Worm (Caenorhabditis elegans) whole organism, late embryonic: Measurements from ENCODE around the gene mam-2.
"Not testable (repeated sequence)": the region's sequence is repeated elsewhere in the genome, so short reads cannot be mapped to it uniquely, and the experiment has no call there.

Experiments
- C08G9.2 ChIP-seq: sonication (generic microtip); optimal IDR thresholded peaks from 2 replicates; lab custom pipeline; 2016; ENCODE audit warnings: mild to moderate bottlenecking, missing genetic modification characterization, moderate library complexity, missing compliant biosample characterization
- C38D4.7 ChIP-seq: fragments of 200-800 bp; sonication (Bioruptor generic); optimal IDR thresholded peaks from 2 replicates; lab custom pipeline; 2018; ENCODE audit warnings: mild to moderate bottlenecking, missing genetic modification characterization, moderate library complexity, missing compliant biosample characterization
- K02D7.2 ChIP-seq: sonication (generic microtip); optimal IDR thresholded peaks from 2 replicates; lab custom pipeline; 2017; ENCODE audit warnings: mild to moderate bottlenecking, missing genetic modification characterization, missing compliant biosample characterization
- K09A11.1 ChIP-seq: sonication (generic microtip); optimal IDR thresholded peaks from 2 replicates; lab custom pipeline; 2017; ENCODE audit warnings: antibody characterized with exemption, mild to moderate bottlenecking, missing genetic modification characterization, missing compliant biosample characterization; ENCODE audit not compliant: insufficient read depth
- ahr-1 ChIP-seq: sonication (generic microtip); optimal IDR thresholded peaks from 2 replicates; lab custom pipeline; 2016; ENCODE audit warnings: missing genetic modification characterization, missing compliant biosample characterization
- ama-1 ChIP-seq: fragments of 150-350 bp; optimal IDR thresholded peaks from 2 replicates; lab custom pipeline; 2014
- ceh-18 ChIP-seq: sonication (generic microtip); optimal IDR thresholded peaks from 2 replicates; lab custom pipeline; 2016; ENCODE audit warnings: missing genetic modification characterization, missing compliant biosample characterization
- ceh-2 ChIP-seq: sonication (generic microtip); optimal IDR thresholded peaks from 2 replicates; lab custom pipeline; 2016; ENCODE audit warnings: missing genotype, missing genetic modification characterization, missing compliant biosample characterization
- ceh-22 ChIP-seq: sonication (generic microtip); optimal IDR thresholded peaks from 2 replicates; lab custom pipeline; 2017; ENCODE audit warnings: missing biosample characterization, missing genetic modification characterization
- ceh-24 ChIP-seq: sonication (generic microtip); optimal IDR thresholded peaks from 2 replicates; lab custom pipeline; 2016; ENCODE audit warnings: mild to moderate bottlenecking, missing genetic modification characterization, missing compliant biosample characterization
- ceh-48 ChIP-seq: sonication (generic microtip); optimal IDR thresholded peaks from 2 replicates; lab custom pipeline; 2016; ENCODE audit warnings: missing genetic modification characterization, inconsistent platforms, missing compliant biosample characterization
- ceh-6 ChIP-seq: fragments of 200-800 bp; sonication (Bioruptor generic); optimal IDR thresholded peaks from 2 replicates; lab custom pipeline; 2018; ENCODE audit warnings: mild to moderate bottlenecking, missing genetic modification characterization, missing compliant biosample characterization
- che-1 ChIP-seq: sonication (generic microtip); optimal IDR thresholded peaks from 2 replicates; lab custom pipeline; 2016; ENCODE audit warnings: mild to moderate bottlenecking, missing genetic modification characterization, missing compliant biosample characterization
- elt-4 ChIP-seq: sonication (generic microtip); optimal IDR thresholded peaks from 2 replicates; lab custom pipeline; 2016; ENCODE audit warnings: missing genetic modification characterization, missing compliant biosample characterization
- eyg-1 ChIP-seq: sonication (generic microtip); optimal IDR thresholded peaks from 2 replicates; lab custom pipeline; 2016; ENCODE audit warnings: missing genotype, missing genetic modification characterization, missing compliant biosample characterization
- fax-1 ChIP-seq: sonication (generic microtip); optimal IDR thresholded peaks from 2 replicates; lab custom pipeline; 2016; ENCODE audit warnings: missing genotype, missing genetic modification characterization, missing compliant biosample characterization
- fkh-6 ChIP-seq: sonication (generic microtip); optimal IDR thresholded peaks from 2 replicates; lab custom pipeline; 2016; ENCODE audit warnings: missing genetic modification characterization, missing compliant biosample characterization
- gmeb-2 ChIP-seq: sonication (generic microtip); optimal IDR thresholded peaks from 2 replicates; lab custom pipeline; 2016; ENCODE audit warnings: missing genetic modification characterization, inconsistent platforms, missing compliant biosample characterization
- hlh-30 ChIP-seq: sonication (generic microtip); optimal IDR thresholded peaks from 2 replicates; lab custom pipeline; 2017; ENCODE audit warnings: antibody characterized with exemption, missing genetic modification characterization, missing compliant biosample characterization; ENCODE audit not compliant: insufficient read depth
- lim-6 ChIP-seq: sonication (generic microtip); optimal IDR thresholded peaks from 2 replicates; lab custom pipeline; 2016; ENCODE audit warnings: missing genetic modification characterization, missing compliant biosample characterization
- lin-11 ChIP-seq: fragments of 200-800 bp; sonication (Bioruptor generic); optimal IDR thresholded peaks from 2 replicates; lab custom pipeline; 2018; ENCODE audit warnings: mild to moderate bottlenecking, missing genetic modification characterization, missing compliant biosample characterization
- madf-2 ChIP-seq: sonication (generic microtip); optimal IDR thresholded peaks from 2 replicates; lab custom pipeline; 2017; ENCODE audit warnings: missing genetic modification characterization, missing compliant biosample characterization
- nfya-1 ChIP-seq: sonication (generic microtip); optimal IDR thresholded peaks from 2 replicates; lab custom pipeline; 2017; ENCODE audit warnings: missing genetic modification characterization, mild to moderate bottlenecking, missing compliant biosample characterization, antibody characterized with exemption, moderate library complexity
- pha-2 ChIP-seq: sonication (generic microtip); optimal IDR thresholded peaks from 2 replicates; lab custom pipeline; 2017; ENCODE audit warnings: mild to moderate bottlenecking, missing genetic modification characterization, missing compliant biosample characterization
- pqm-1 ChIP-seq: sonication (generic microtip); optimal IDR thresholded peaks from 2 replicates; lab custom pipeline; 2016; ENCODE audit warnings: missing genetic modification characterization, missing compliant biosample characterization
- ref-2 ChIP-seq: sonication (generic microtip); optimal IDR thresholded peaks from 2 replicates; lab custom pipeline; 2016; ENCODE audit warnings: missing genetic modification characterization, missing compliant biosample characterization
- sdc-2 ChIP-seq: sonication (generic microtip); optimal IDR thresholded peaks from 2 replicates; lab custom pipeline; 2016; ENCODE audit warnings: missing genotype, missing genetic modification characterization, missing compliant biosample characterization
- sox-2 ChIP-seq: fragments of 200-800 bp; sonication (Bioruptor generic); IDR thresholded peaks from 2 replicates; pipeline ENCODE4 v1.3.6; 2022; ENCODE audit warnings: missing genetic modification reagents, missing genetic modification characterization, missing compliant biosample characterization
- ttx-3 ChIP-seq: sonication (generic microtip); optimal IDR thresholded peaks from 2 replicates; lab custom pipeline; 2016; ENCODE audit warnings: missing genetic modification reagents, missing genetic modification characterization, missing compliant biosample characterization
- unc-3 ChIP-seq, 2 experiments: fragments of 200-800 bp in 1 of 2; sonication (Bioruptor generic) in 1 of 2; sonication (generic microtip) in 1 of 2; conservative IDR thresholded peaks in 1 of 2; optimal IDR thresholded peaks in 1 of 2; 2 replicates each; pipeline versions ENCODE4 v1.3.6 to Lab custom; 2016 to 2022; ENCODE audit warnings: missing compliant biosample characterization in 2 of 2, missing genetic modification characterization in 2 of 2, missing genetic modification reagents in 1 of 2

mam-2 gene

DNA sequence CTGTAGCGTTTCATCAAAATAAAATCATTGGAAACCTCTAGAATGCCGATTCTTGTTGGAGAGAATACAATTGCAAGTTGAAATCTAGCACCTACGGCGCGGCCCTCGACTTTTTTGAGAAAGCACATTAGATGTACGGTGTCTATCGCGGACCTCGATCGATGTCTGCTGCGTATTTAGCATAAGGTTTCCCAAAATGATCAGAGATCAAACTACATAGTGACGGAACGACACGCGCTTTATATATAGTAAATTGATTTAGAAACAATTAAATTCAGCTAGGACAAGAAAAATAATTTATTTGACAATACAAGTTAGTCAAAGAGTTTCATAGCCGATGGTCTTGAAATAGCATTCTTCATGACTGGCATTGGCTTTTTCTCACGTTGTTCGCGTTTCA, 43.1 kb downstream of the mam-2 start:
- no peak for TF ChIP-seq ceh-2
- TF ChIP-seq madf-2, result no peak
- TF ChIP-seq unc-3 (GFP tag; conservative IDR thresholded peaks at IDR 0.05; lab: Robert Waterston, UW), result no peak
- no peak for TF ChIP-seq unc-3 (tag; optimal IDR thresholded peaks at IDR 0.05; lab: Kevin White, UChicago)
- TF ChIP-seq K02D7.2 (tag; lab: Kevin White, UChicago), result no peak
- no peak for TF ChIP-seq ceh-48 (tag; lab: Kevin White, UChicago)
- TF ChIP-seq, all 69 proteins: peak for 0

DNA sequence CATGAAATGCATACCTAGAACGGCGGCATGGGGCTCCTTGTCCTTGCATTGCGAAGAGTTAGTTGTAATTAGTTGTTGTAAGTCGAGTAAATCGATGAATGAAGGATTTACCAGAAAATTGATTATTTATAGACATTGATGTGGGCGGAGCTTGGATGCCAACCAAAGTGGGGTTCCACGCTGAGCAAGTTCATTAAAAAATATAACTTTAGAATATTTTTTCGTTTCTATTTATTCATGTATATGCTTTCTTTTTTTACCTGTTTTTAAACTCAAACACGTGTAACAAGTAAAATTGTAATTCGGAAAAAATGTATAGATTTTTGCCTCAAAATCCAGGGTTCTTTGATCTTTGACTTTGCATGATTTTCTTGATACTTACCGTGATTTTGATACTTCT, 44.6 kb downstream of the mam-2 start, which contains the start of gene gipc-2:
Gene gipc-2 (minus strand): TSS at position 101 of the 400 bp plus-strand sequence.
- TF ChIP-seq K02D7.2 (tag; lab: Kevin White, UChicago), result no peak
- no peak for TF ChIP-seq gmeb-2 (tag; lab: Kevin White, UChicago)
- TF ChIP-seq ceh-18, result no peak
- no peak for TF ChIP-seq ref-2 (tag; lab: Kevin White, UChicago)

DNA sequence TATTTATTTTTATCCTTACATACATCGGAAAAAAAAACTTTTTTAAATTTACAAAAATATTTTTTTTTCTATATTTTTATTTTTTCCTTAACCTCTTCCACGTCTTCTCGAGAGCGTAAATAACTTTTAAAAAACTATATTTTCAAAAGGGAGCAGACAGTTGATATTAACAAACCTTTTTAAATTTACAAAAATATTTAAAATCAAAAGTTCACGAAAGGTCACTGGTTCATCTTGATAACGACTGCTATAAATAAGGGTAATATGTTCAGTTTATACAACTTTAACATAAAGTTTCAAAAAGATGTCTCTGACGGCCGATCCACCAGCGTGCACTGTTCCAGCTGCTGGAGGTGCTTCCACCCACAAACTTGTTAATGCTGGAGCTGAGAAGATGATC, 45.8 kb downstream of the mam-2 start, which contains the start of the genes F44D12.16 and msd-2:
Gene F44D12.16 (plus strand): TSS at position 301 of the 400 bp plus-strand sequence.
Gene msd-2 (plus strand): TSS at position 305 of the 400 bp plus-strand sequence.
- not testable (repeated sequence) for TF ChIP-seq C38D4.7 (GFP tag; lab: Kevin White, UChicago); ceh-48 (tag; lab: Kevin White, UChicago); sox-2 (GFP tag; lab: Robert Waterston, UW)

DNA sequence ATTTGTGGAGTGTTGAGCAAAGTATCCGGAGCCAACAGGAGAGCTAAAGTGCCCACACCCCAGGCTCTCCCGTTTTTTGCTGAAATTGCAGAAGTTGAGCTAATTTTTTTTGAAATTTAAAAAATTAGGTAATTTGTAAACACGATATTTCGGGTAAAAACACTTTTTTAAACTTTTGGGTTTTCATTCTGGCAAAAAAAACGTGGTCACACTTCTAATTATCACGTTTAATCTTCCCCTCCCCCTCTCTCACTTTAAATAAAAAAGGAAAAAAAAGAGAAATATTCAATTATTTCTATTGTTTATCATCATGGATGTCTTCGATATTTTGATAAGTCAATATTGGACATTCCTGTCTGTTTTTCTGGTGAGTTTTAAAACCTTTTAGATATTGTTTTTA, 50.1 kb downstream of the mam-2 start, which contains the start of gene F44D12.6:
Gene F44D12.6 (plus strand): TSS at position 301 of the 400 bp plus-strand sequence.
- TF ChIP-seq C08G9.2 (tag; lab: Kevin White, UChicago) (no peak), pha-2 (tag; lab: Kevin White, UChicago) (no peak), ahr-1 (tag; lab: Kevin White, UChicago) (no peak), ceh-6 (no peak), fax-1 (tag; lab: Kevin White, UChicago) (no peak), sox-2 (GFP tag; lab: Robert Waterston, UW) (no peak), fkh-6 (tag; lab: Kevin White, UChicago) (no peak), pqm-1 (tag; lab: Kevin White, UChicago) (no peak), nfya-1 (tag; lab: Kevin White, UChicago) (no peak), eyg-1 (tag; lab: Kevin White, UChicago) (no peak), unc-3 (GFP tag; conservative IDR thresholded peaks at IDR 0.05; lab: Robert Waterston, UW) (no peak), unc-3 (tag; optimal IDR thresholded peaks at IDR 0.05; lab: Kevin White, UChicago) (no peak), elt-4 (tag; lab: Kevin White, UChicago) (no peak), hlh-30 (no peak), gmeb-2 (tag; lab: Kevin White, UChicago) (no peak), ceh-24 (tag; lab: Kevin White, UChicago) (no peak)

DNA sequence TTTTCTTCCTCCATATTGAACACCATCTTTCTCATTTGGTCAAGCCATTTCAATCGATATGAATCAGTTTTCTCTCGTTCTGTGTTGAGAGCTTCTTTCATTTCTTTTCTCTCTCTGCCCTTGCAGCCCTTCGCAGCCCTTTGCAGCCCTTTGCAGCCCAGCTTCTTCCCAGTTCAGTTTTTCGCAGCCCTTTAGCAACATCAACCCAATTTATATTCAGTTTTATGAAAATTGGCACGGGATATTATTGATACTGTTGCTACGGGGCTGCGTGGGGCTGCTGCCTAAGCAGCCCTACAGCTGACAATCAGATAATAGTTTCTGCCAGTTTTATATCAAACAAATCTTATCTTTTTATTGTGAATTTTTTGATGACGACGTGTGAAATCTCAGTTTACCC, 54.0 kb downstream of the mam-2 start, which contains the start of gene F44D12.10:
Gene F44D12.10 (minus strand): TSS at position 101 of the 400 bp plus-strand sequence.
- TF ChIP-seq lin-11 (tag; lab: Kevin White, UChicago) (no peak), ama-1 (lab: Kevin White, UChicago) (no peak), unc-3 (GFP tag; conservative IDR thresholded peaks at IDR 0.05; lab: Robert Waterston, UW) (no peak), unc-3 (tag; optimal IDR thresholded peaks at IDR 0.05; lab: Kevin White, UChicago) (no peak), sdc-2 (tag; lab: Kevin White, UChicago) (no peak), nfya-1 (tag; lab: Kevin White, UChicago) (no peak), che-1 (tag; lab: Kevin White, UChicago) (no peak), K09A11.1 (tag; lab: Kevin White, UChicago) (no peak), pha-2 (tag; lab: Kevin White, UChicago) (no peak), ttx-3 (tag; lab: Kevin White, UChicago) (no peak), lim-6 (tag; lab: Kevin White, UChicago) (no peak), ceh-22 (no peak)
